ENCODE assay signal across 1 fruit fly cellular context in the genomic region with DNA sequence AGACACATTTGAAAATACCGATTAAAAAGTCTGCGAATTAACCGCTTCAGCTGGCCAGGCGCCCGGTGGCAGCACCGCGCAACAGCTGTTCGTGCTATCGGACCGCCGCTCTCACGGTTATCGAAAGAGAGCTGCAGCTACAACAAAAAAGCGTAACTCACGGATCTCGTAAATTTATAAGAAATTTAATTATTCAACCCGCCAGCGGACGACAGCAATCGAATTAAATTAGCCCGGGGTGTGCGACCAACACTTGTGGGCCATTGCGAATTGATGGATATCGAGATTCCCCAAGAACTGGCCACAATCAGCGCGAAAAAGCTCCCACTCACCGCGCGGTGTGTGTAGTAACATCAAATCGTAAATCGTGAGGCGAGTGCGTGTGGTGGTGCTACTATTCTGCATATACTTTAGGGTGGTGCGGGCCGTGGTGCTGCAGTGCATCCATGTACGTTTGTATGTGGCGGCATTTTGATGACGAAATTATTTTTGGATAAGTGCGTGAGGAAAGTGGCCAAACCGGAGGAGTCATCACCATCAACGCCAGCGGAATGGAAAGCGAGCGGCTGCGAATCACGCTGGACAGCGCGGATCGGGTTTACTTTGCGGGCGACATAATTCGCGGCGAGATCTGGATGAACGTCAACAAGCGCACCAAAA.
TF ChIP-seq lines count a peak whose summit lies in the region.

A gene (plus strand): TSS at position 119 of the 660 bp plus-strand sequence.

TF ChIP-seq in whole organism, embryonic, 481 proteins besides CTCF, POLR2A, EP300 and RAD21 (continued from another document):
- TF ChIP-seq CG14441 (GFP tag; IDR thresholded peaks at IDR 0.05; lab: Robert Waterston, UW) (0 out of 2 replicates have a peak, but pooled peaks have one; percentile 16), CG17186 (GFP tag; optimal IDR thresholded peaks at IDR 0.05; lab: Kevin White, UChicago) (peak; percentile 27), Hmx (GFP tag; optimal IDR thresholded peaks at IDR 0.05; lab: Kevin White, UChicago) (no peak), Med (GFP tag; lab: Kevin White, UChicago) (peak; percentile 36), CG17361 (GFP tag; IDR thresholded peaks at IDR 0.05; lab: Robert Waterston, UW) (no peak), CG2712 (tag; optimal IDR thresholded peaks at IDR 0.05; lab: Kevin White, UChicago) (no peak), Dp (GFP tag; optimal IDR thresholded peaks at IDR 0.05; lab: Kevin White, UChicago) (peak; percentile 73), Ets97D (GFP tag; optimal IDR thresholded peaks at IDR 0.05; lab: Kevin White, UChicago) (no peak), CG9215 (GFP tag; IDR thresholded peaks at IDR 0.05; lab: Robert Waterston, UW) (no peak), knrl (GFP tag; IDR thresholded peaks at IDR 0.05; lab: Robert Waterston, UW; ENCODE audit: partially characterized antibody) (peak; percentile 26; the same call in 1 of the 3 replicates), CG2199 (GFP tag; IDR thresholded peaks at IDR 0.05; lab: Robert Waterston, UW) (0 out of 3 replicates have a peak, but pooled peaks have one; percentile 16), CG34224 (GFP tag; IDR thresholded peaks at IDR 0.05; lab: Robert Waterston, UW; ENCODE audit: partially characterized antibody) (peak; percentile 62; the same call in 1 of the 3 replicates), Scr (GFP tag; IDR thresholded peaks at IDR 0.05; lab: Robert Waterston, UW; ENCODE audit: partially characterized antibody) (peak; percentile 49), Dip3 (GFP tag; optimal IDR thresholded peaks at IDR 0.05; lab: Kevin White, UChicago) (no peak), CG34422 (GFP tag; IDR thresholded peaks at IDR 0.05; lab: Robert Waterston, UW) (peak; percentile 59; the same call in 1 of the 3 replicates), row (GFP tag; IDR thresholded peaks at IDR 0.05; lab: Robert Waterston, UW) (peak; percentile 10; the same call in 1 of the 3 replicates), cas (GFP tag; IDR thresholded peaks at IDR 0.05; lab: Robert Waterston, UW) (no peak), Myb (GFP tag; optimal IDR thresholded peaks at IDR 0.05; lab: Kevin White, UChicago) (peak; percentile 86), CG33213 (GFP tag; optimal IDR thresholded peaks at IDR 0.05; lab: Kevin White, UChicago) (no peak), Trl (optimal IDR thresholded peaks at IDR 0.05; lab: Kevin White, UChicago) (peak; percentile 53 to 61), Trl (GFP tag; optimal IDR thresholded peaks at IDR 0.05; lab: Kevin White, UChicago) (peak; percentile 19), gce (GFP tag; IDR thresholded peaks at IDR 0.05; lab: Robert Waterston, UW) (no peak), Nf-YA (GFP tag; IDR thresholded peaks at IDR 0.05; lab: Robert Waterston, UW) (no peak), CG4360 (GFP tag; IDR thresholded peaks at IDR 0.05; lab: Robert Waterston, UW) (peak; percentile 73), Dll (GFP tag; IDR thresholded peaks at IDR 0.05; lab: Robert Waterston, UW; ENCODE audit: partially characterized antibody) (peak; percentile 68; the same call in 3 of the 4 replicates), HLH4C (GFP tag; IDR thresholded peaks at IDR 0.05; lab: Robert Waterston, UW; ENCODE audit: partially characterized antibody) (peak; percentile 48; the same call in 1 of the 3 replicates), inv (GFP tag; IDR thresholded peaks at IDR 0.05; lab: Robert Waterston, UW; ENCODE audit: partially characterized antibody) (no peak), onecut (GFP tag; IDR thresholded peaks at IDR 0.05; lab: Robert Waterston, UW) (no peak), slbo (GFP tag; IDR thresholded peaks at IDR 0.05; lab: Robert Waterston, UW) (no peak), CG31224 (GFP tag; IDR thresholded peaks at IDR 0.05; lab: Robert Waterston, UW) (no peak), CG10565 (GFP tag; optimal IDR thresholded peaks at IDR 0.05; lab: Kevin White, UChicago) (no peak), CG30020 (tag; optimal IDR thresholded peaks at IDR 0.05; lab: Kevin White, UChicago) (no peak), Optix (GFP tag; IDR thresholded peaks at IDR 0.05; lab: Robert Waterston, UW) (0 out of 3 replicates have a peak, but pooled peaks have one; percentile 7), tin (GFP tag; optimal IDR thresholded peaks at IDR 0.05; lab: Kevin White, UChicago) (no peak), unc-4 (GFP tag; IDR thresholded peaks at IDR 0.05; lab: Robert Waterston, UW; ENCODE audit: partially characterized antibody) (peak; percentile 60; the same call in 1 of the 2 replicates), ash1 (GFP tag; optimal IDR thresholded peaks at IDR 0.05; lab: Kevin White, UChicago) (no peak), CG14050 (GFP tag; IDR thresholded peaks at IDR 0.05; lab: Robert Waterston, UW) (no peak), ato (GFP tag; IDR thresholded peaks at IDR 0.05; lab: Robert Waterston, UW; ENCODE audit: partially characterized antibody) (peak; percentile 31; the same call in 1 of the 2 replicates), Pdp1 (GFP tag; optimal IDR thresholded peaks at IDR 0.05; lab: Kevin White, UChicago) (peak in 1 of 2 experiments; percentile 63), hbn (GFP tag; IDR thresholded peaks at IDR 0.05; lab: Robert Waterston, UW; ENCODE audit: partially characterized antibody) (peak; percentile 60; the same call in 1 of the 2 replicates), gfzf (GFP tag; optimal IDR thresholded peaks at IDR 0.05; lab: Kevin White, UChicago) (peak; percentile 36), Sry-δ (GFP tag; optimal IDR thresholded peaks at IDR 0.05; lab: Kevin White, UChicago) (peak; percentile 16), Usf (GFP tag; optimal IDR thresholded peaks at IDR 0.05; lab: Kevin White, UChicago) (no peak), crol (GFP tag; IDR thresholded peaks at IDR 0.05; lab: Robert Waterston, UW) (peak; percentile 6; the same call in 1 of the 2 replicates), CG4617 (GFP tag; optimal IDR thresholded peaks at IDR 0.05; lab: Kevin White, UChicago; ENCODE audit: borderline replicate concordance) (no peak), zen (tag; optimal IDR thresholded peaks at IDR 0.05; lab: Kevin White, UChicago) (no peak), Hey (tag; optimal IDR thresholded peaks at IDR 0.05; lab: Kevin White, UChicago) (no peak), pzg (GFP tag; optimal IDR thresholded peaks at IDR 0.05; lab: Kevin White, UChicago) (peak; percentile 46), CG2116 (GFP tag; optimal IDR thresholded peaks at IDR 0.05; lab: Kevin White, UChicago) (peak; percentile 35), br (optimal IDR thresholded peaks at IDR 0.05; lab: Kevin White, UChicago) (no peak), CG3163 (GFP tag; optimal IDR thresholded peaks at IDR 0.05; lab: Kevin White, UChicago) (peak; percentile 57), NC2α (GFP tag; optimal IDR thresholded peaks at IDR 0.05; lab: Kevin White, UChicago) (no peak), Poxn (GFP tag; IDR thresholded peaks at IDR 0.05; lab: Robert Waterston, UW) (no peak), bsh (GFP tag; optimal IDR thresholded peaks at IDR 0.05; lab: Kevin White, UChicago) (peak in 1 of 2 experiments; percentile 7), ham (GFP tag; IDR thresholded peaks at IDR 0.05; lab: Robert Waterston, UW) (no peak), trh (GFP tag; optimal IDR thresholded peaks at IDR 0.05; lab: Kevin White, UChicago) (no peak), HHEX (GFP tag; optimal IDR thresholded peaks at IDR 0.05; lab: Kevin White, UChicago) (no peak), CG34376 (GFP tag; optimal IDR thresholded peaks at IDR 0.05; lab: Kevin White, UChicago) (no peak), Side (GFP tag; optimal IDR thresholded peaks at IDR 0.05; lab: Kevin White, UChicago) (no peak), Fer1 (GFP tag; optimal IDR thresholded peaks at IDR 0.05; lab: Kevin White, UChicago) (peak; percentile 10), CG18262 (tag; optimal IDR thresholded peaks at IDR 0.05; lab: Kevin White, UChicago) (no peak), trem (tag; optimal IDR thresholded peaks at IDR 0.05; lab: Kevin White, UChicago) (peak; percentile 64), wor (GFP tag; IDR thresholded peaks at IDR 0.05; lab: Robert Waterston, UW) (no peak), bbx (GFP tag; IDR thresholded peaks at IDR 0.05; lab: Robert Waterston, UW; ENCODE audit: partially characterized antibody) (peak; percentile 67), lola (GFP tag; optimal IDR thresholded peaks at IDR 0.05; lab: Kevin White, UChicago) (no peak), CG9797 (GFP tag; optimal IDR thresholded peaks at IDR 0.05; lab: Kevin White, UChicago) (peak; percentile 38), cg (GFP tag; optimal IDR thresholded peaks at IDR 0.05; lab: Kevin White, UChicago) (peak; percentile 23), Bgb (GFP tag; IDR thresholded peaks at IDR 0.05; lab: Robert Waterston, UW; ENCODE audit: partially characterized antibody) (peak; percentile 30; the same call in 1 of the 2 replicates), CG10543 (GFP tag; optimal IDR thresholded peaks at IDR 0.05; lab: Kevin White, UChicago) (no peak), CG12219 (GFP tag; optimal IDR thresholded peaks at IDR 0.05; lab: Kevin White, UChicago) (no peak), CG6175 (GFP tag; IDR thresholded peaks at IDR 0.05; lab: Robert Waterston, UW) (0 out of 3 replicates have a peak, but pooled peaks have one; percentile 41), CG9817 (tag; optimal IDR thresholded peaks at IDR 0.05; lab: Kevin White, UChicago) (no peak), chinmo (GFP tag; IDR thresholded peaks at IDR 0.05; lab: Robert Waterston, UW; ENCODE audit: partially characterized antibody) (peak; percentile 69; the same call in 2 of the 4 replicates), Awh (GFP tag; IDR thresholded peaks at IDR 0.05; lab: Robert Waterston, UW) (no peak), CG31388 (GFP tag; optimal IDR thresholded peaks at IDR 0.05; lab: Kevin White, UChicago) (no peak), NFAT (GFP tag; IDR thresholded peaks at IDR 0.05; lab: Robert Waterston, UW) (no peak), E2f2 (GFP tag; IDR thresholded peaks at IDR 0.05; lab: Robert Waterston, UW) (peak; percentile 81), PHDP (tag; optimal IDR thresholded peaks at IDR 0.05; lab: Kevin White, UChicago) (no peak), Sry-β (GFP tag; optimal IDR thresholded peaks at IDR 0.05; lab: Kevin White, UChicago) (peak; percentile 29), CG2120 (GFP tag; optimal IDR thresholded peaks at IDR 0.05; lab: Kevin White, UChicago) (no peak), fd102C (GFP tag; optimal IDR thresholded peaks at IDR 0.05; lab: Kevin White, UChicago) (no peak), CG1602 (GFP tag; optimal IDR thresholded peaks at IDR 0.05; lab: Kevin White, UChicago) (no peak), YL-1 (GFP tag; optimal IDR thresholded peaks at IDR 0.05; lab: Kevin White, UChicago) (peak; percentile 16), sna (GFP tag; IDR thresholded peaks at IDR 0.05; lab: Robert Waterston, UW; ENCODE audit: partially characterized antibody) (peak; percentile 51; the same call in 1 of the 2 replicates), CG15514 (GFP tag; optimal IDR thresholded peaks at IDR 0.05; lab: Kevin White, UChicago) (peak; percentile 44), Aef1 (GFP tag; IDR thresholded peaks at IDR 0.05; lab: Robert Waterston, UW) (peak; percentile 27; the same call in 1 of the 3 replicates), fu2 (GFP tag; optimal IDR thresholded peaks at IDR 0.05; lab: Kevin White, UChicago) (no peak), CG6765 (GFP tag; optimal IDR thresholded peaks at IDR 0.05; lab: Kevin White, UChicago) (no peak), BEAF-32 (GFP tag; optimal IDR thresholded peaks at IDR 0.05; lab: Kevin White, UChicago) (peak; percentile 61), nerfin-1 (tag; optimal IDR thresholded peaks at IDR 0.05; lab: Kevin White, UChicago) (peak; percentile 34), Mes4 (GFP tag; optimal IDR thresholded peaks at IDR 0.05; lab: Kevin White, UChicago) (no peak), dmrt11E (tag; optimal IDR thresholded peaks at IDR 0.05; lab: Kevin White, UChicago) (no peak), vvl (GFP tag; IDR thresholded peaks at IDR 0.05; lab: Robert Waterston, UW) (peak; percentile 12; the same call in 1 of the 2 replicates), CG13287 (GFP tag; IDR thresholded peaks at IDR 0.05; lab: Robert Waterston, UW; ENCODE audit: partially characterized antibody) (peak; percentile 56)
